Fruit fly (Drosophila melanogaster) whole organism, pupa: Measurements from ENCODE around the gene enc.
A peak's percentile ranks its signal among the peaks of the same experiment; 100 is the strongest.

Experiments
- CG12605 ChIP-seq: fragments of 200-800 bp; sonication (Bioruptor generic); IDR thresholded peaks from 2 replicates; pipeline ENCODE4 v1.3.6; 2022; ENCODE audit warnings: missing biosample characterization, missing genetic modification characterization
- CG13204 ChIP-seq: fragments of 200-800 bp; sonication (Bioruptor generic); optimal IDR thresholded peaks from 2 replicates; lab custom pipeline; 2018; ENCODE audit warnings: missing biosample characterization, mild to moderate bottlenecking, missing genetic modification characterization, moderate library complexity
- CG14655 ChIP-seq: fragments of 200-800 bp; sonication (Bioruptor generic); optimal IDR thresholded peaks from 3 replicates; lab custom pipeline; 2017; ENCODE audit warnings: mild to moderate bottlenecking, missing biosample characterization, missing genetic modification reagents, missing genetic modification characterization
- CG15710 ChIP-seq: fragments of 200-800 bp; sonication (Bioruptor generic); optimal IDR thresholded peaks from 2 replicates; lab custom pipeline; 2018; ENCODE audit warnings: missing biosample characterization, mild to moderate bottlenecking, missing genetic modification characterization, moderate library complexity
- CG17806 ChIP-seq: fragments of 200-800 bp; sonication (Bioruptor generic); optimal IDR thresholded peaks from 2 replicates; lab custom pipeline; 2018; ENCODE audit warnings: missing biosample characterization, mild to moderate bottlenecking, missing genetic modification characterization, moderate library complexity
- CG4496 ChIP-seq: fragments of 200-800 bp; sonication (Bioruptor generic); IDR thresholded peaks from 3 replicates; pipeline ENCODE4 v1.3.6; 2022; ENCODE audit warnings: missing biosample characterization, missing genetic modification characterization
- CG8159 ChIP-seq: fragments of 200-800 bp; sonication (Bioruptor generic); optimal IDR thresholded peaks from 3 replicates; lab custom pipeline; 2018; ENCODE audit warnings: missing biosample characterization, mild to moderate bottlenecking, missing genetic modification characterization, moderate library complexity
- D1 ChIP-seq: fragments of 200-800 bp; sonication (Bioruptor generic); optimal IDR thresholded peaks from 2 replicates; lab custom pipeline; 2018; ENCODE audit warnings: missing biosample characterization, mild to moderate bottlenecking, missing genetic modification characterization, moderate library complexity
- Ets98B ChIP-seq: fragments of 200-800 bp; sonication (Bioruptor generic); IDR thresholded peaks from 2 replicates; pipeline ENCODE4 v1.3.6; 2022; ENCODE audit warnings: missing biosample characterization, missing genetic modification characterization
- fd96Ca ChIP-seq: fragments of 200-800 bp; sonication (Bioruptor generic); IDR thresholded peaks from 3 replicates; pipeline ENCODE4 v1.3.6; 2022; ENCODE audit warnings: missing biosample characterization, missing genetic modification characterization
- gl ChIP-seq: fragments of 200-800 bp; sonication (Bioruptor generic); optimal IDR thresholded peaks from 2 replicates; lab custom pipeline; 2018; ENCODE audit warnings: missing biosample characterization, mild to moderate bottlenecking, missing genetic modification characterization

DNA sequence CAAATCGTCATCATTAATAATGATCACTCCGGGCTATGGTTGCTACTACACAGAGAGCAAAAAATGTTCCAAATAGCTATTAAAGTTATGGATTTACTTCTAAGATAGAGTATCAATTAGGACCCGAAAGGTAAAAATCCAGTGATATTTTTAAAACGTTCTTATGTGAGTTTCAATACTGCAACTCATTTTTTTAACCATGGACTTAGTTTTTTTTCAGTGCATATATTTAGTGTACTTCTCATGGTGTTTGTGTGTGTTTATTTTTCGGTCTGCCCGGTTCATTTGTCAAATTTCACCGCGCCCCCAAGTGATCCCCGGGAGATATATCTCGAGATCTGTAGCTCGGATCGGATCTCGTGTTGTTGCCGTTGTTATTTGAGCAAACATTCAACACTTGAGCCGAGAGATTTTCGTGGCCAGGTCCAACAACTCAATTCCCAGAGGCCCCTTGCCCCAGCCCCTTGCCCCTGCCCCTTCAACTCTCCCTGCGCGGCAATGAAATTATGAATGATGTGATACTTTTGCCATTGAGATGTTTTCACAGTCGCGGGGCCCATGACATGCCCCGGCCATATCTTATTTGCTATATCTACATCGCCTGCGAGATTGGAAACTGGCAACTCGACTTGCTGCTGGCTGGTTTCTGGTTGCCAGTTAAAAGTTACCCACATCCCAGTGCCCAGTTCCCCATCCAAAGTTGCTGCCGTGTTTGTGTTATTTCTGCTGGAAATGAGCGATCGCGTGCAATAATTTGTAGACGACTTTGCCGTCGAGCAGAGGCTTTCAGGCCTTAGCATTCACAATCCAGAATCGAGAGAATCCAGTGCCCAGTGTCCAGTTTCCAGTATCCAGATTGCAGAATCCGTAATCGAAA lies 44.3 kb downstream of the enc start:
- TF ChIP-seq CG15710 (tag; lab: Kevin White, UChicago) (peak; percentile 11), fd96Ca (GFP tag; lab: Robert Waterston, UW) (no peak), CG8159 (tag; lab: Kevin White, UChicago) (peak; percentile 36), Ets98B (GFP tag; lab: Robert Waterston, UW) (no peak), CG12605 (GFP tag; lab: Robert Waterston, UW) (no peak), CG13204 (GFP tag; lab: Kevin White, UChicago) (no peak), gl (tag; lab: Kevin White, UChicago) (no peak), D1 (no peak), CG14655 (GFP tag; lab: Kevin White, UChicago) (peak; percentile 22), CG17806 (peak; percentile 28), CG4496 (GFP tag; lab: Robert Waterston, UW) (no peak)
